Worm (Caenorhabditis elegans) whole organism, dauer: ENCODE measurements around the gene F42G4.7.
"Not testable (repeated sequence)": the region's sequence is repeated elsewhere in the genome, so short reads cannot be mapped to it uniquely, and the experiment has no call there.

ENCODE experiments used
- unc-62 ChIP-seq: sonication (generic microtip); optimal IDR thresholded peaks from 2 replicates; lab custom pipeline; 2017; ENCODE audit warnings: missing biosample characterization, missing genetic modification reagents, missing genetic modification characterization

Gene F42G4.7

DNA sequence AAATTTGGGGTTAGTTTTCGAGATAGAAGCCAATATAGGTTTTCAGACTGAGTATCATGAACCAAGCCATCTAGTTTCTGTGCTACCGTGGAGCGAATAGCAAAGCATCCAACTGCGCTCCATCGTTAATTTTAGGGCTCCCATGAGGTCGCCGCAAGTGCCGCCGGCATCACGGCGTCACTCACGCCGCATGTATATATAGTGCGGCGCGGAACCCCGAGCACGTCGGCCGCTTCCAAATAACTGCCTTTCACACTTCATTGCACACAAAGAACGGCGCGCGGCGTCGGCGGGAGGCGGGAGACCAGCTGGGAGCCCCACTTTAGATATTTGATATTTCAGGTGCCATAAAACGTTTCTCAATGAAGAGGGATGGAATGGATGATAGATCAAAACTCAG, 3.0 kb upstream of the F42G4.7 start:
- TF ChIP-seq unc-62 (GFP tag; lab: Kevin White, UChicago), result no peak

DNA sequence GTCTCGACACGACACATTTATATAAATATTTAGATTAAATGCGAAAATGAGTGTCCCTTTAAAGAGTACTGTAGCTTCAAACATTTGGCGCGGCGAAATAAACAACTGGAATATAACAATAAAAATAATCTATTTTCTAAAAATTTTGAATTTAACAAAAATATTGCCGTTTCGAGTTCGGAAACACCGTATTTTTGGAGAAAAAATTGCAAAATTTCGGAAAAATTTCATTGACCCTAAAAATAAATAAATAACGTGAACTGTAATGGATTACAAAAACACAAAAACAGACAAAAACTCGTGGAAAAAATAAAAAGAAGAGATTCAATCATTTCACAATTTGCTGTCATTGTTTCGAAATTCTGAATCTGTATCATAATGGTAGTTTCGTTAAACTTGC, 519 bp upstream of the F42G4.7 start, which contains the start of gene F42G4.2:
Gene F42G4.2 (plus strand): TSS at position 301 of the 400 bp plus-strand sequence.
- not testable (repeated sequence) for TF ChIP-seq unc-62 (GFP tag; lab: Kevin White, UChicago)

DNA sequence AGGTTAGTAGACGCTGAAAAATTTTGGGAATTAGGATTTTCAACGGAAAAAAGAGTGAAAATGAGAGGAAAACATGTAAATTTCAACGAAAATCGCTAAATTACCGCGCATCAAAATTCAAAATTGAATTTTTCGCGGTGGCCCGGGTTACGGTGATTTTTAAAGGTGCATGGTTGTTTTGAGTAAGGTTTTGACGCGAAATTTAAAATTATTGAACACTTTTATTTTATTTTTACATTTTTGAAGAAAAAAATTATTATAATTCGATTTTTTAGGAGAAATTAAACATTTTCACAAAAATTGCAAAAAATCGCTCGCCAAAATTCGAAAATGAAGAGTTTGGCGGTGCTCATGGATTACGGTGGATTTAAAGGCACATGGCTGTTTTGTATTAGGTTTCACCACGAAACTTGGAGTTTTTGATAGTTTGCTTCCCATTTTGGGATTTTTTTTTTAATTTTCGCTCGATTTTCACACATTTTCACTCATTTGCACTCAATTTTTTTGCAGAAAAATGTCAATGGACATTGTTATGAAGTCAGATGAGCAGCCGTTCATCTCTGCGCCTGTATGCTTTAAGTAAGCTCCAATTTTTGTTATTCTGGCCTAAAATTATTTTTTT, 3.5 kb downstream of the F42G4.7 start, which contains the start of gene puf-6:
Gene puf-6 (minus strand): TSS at position 13 of the 622 bp plus-strand sequence.
- TF ChIP-seq unc-62 (GFP tag; lab: Kevin White, UChicago), result not testable (repeated sequence)

DNA sequence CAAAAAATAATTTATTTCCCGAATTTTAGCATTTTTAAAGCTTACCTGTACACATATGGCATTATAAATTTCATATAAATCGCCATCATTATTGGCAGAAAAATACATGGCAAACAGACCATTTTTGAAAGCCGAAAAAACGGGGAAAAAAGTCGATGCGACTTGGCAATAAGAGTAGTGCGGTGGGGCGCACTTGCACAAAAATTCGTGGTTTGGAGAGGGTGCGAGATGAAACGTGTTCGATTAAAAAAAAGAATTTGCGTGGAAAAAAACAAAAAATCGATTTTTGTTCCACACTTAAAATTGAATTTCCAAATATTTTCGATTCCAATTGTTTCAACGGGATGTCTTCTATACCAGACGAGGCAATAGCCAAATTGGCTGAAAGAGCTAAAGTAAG, 10.4 kb downstream of the F42G4.7 start, which contains the start of gene F18A11.3:
Gene F18A11.3 (minus strand): TSS at position 125 of the 400 bp plus-strand sequence.
- no peak for TF ChIP-seq unc-62 (GFP tag; lab: Kevin White, UChicago)

DNA sequence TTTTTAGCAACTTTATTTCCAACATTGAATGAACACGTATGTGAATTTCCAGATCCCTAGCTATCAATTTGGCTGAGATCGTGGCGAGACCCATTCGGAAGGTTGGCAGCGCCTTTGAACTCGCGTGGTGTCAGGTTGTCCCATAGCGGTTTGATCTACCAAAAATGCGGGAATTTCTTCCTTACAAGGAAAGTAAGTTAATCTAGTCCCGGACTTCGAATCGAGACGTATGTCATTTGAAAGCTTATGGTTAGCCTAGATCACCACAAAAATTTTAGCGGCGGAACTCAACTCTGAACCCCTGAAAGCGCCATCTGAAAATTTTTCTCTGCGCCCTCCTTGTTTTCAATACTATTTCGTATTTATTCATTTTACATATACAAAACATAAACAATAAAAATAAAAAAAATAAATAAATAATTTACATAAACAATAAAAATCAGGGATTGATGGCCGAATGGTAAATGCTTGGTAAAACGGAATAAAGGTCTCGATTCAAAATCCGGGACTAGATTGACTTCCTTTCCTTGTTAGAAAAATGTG, 15.4 kb downstream of the F42G4.7 start, which contains the start of gene F18A11.2:
Gene F18A11.2 (plus strand): TSS at position 51 of the 543 bp plus-strand sequence.
- not testable (repeated sequence) for TF ChIP-seq unc-62 (GFP tag; lab: Kevin White, UChicago)

DNA sequence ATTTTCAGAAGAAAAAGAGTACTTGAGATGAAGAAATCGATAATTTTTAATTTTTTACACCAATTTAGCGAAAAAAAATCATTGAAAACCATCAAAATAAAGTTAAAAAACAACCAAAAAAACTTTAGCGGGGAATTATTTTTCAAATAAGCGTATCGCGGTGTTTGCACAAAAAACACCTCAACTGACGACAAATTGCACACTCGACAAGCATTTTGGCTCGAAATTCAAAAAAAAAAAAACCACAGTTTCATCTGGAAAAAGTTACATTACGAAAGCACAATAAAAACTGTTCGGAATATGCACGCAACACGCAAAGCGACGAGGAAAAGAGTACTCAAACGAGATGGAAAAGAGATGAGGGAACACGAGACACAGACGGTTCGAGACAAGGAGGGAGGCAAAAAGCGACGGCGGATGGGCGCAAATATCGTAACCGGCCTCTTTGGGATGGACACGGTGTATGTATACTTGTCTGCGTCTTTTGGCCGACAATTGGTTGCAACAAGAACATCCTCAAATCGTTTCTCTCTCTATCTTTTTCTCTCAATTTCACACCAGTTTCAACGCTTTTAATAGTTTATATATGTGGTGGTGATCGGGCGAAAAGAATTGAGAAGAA, 16.4 kb downstream of the F42G4.7 start:
- TF ChIP-seq unc-62 (GFP tag; lab: Kevin White, UChicago), result no peak

DNA sequence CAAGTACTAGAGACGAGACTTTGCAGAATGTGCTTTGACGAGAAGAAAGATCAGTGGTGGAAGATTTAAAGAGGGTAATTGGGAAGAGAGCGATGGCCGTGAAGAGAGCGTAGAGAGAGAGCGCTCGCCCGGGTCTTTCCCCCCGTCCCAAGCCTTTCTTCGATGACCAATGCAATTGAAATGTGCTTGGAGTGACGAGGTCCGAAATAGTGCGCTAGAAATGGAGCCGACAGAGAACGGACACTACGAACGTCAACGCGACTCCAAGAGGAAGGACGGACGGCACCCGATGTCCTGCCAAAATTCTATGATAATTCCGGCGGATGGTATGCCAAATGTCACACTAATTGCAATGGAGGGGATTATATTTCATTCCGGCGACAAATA, 17.0 kb downstream of the F42G4.7 start:
- TF ChIP-seq unc-62 (GFP tag; lab: Kevin White, UChicago), result no peak

DNA sequence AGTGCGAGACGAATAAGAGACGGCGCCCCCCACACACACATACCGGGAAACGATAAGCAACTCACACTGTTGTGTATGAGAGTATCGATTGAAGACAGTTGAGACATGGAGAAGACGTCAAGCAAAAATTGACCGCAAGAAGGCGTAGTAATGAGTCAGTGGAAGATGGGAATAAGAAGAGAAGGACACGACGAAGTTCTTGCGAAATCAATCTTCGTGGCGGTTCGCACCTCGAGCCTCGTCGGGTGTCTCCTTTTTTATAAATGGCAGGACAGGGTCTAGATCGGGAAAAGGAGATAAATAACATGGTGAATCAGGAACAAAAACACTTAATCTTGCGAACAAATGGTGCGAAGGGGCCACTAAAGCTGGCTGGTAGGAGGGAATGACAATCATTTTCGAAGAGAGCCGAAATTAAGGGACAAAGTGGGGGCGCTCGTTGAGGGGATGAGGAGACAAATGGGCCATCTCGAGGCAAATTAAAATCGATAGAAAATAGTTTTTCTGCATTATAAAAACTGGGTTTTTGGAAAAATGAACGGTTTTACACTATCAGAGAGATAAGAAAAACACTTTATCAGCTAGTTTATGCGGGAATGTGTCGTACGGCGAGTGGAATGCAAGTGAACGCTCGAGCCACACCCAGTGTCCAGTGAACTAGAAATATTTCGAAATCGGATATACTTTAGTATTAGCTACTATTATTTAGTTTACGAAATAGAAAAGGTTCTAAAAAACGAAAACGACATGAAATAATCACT, 17.6 kb downstream of the F42G4.7 start:
- no peak for TF ChIP-seq unc-62 (GFP tag; lab: Kevin White, UChicago)

DNA sequence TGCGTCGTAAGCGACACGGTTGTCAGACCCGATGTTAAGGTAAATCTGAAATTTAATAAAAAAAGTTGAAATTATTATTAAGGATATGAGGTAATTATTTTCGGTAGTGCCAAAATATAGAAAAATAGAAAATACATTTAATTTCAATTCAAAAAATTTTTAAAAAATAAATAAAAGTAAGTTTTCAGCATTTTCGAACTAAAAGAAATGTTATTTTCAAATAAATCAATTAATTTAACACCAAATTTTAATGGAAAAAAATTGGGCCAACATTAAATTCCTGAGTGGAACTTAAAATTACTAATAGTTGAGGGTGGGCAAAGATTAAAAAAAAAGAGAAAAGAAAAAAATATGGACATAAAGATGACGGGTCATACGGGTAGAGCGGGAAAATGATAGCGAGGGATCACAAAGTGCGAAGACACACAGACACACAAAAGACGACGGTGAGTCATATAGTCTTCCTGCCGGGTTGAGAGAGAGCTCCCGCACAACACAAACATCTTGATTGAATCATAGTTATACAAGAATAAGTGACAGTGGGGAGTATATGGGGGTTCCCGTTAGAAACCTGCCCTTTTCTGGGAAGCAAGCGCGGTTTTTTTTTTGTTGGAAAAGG, 21.2 kb downstream of the F42G4.7 start, which contains the start of gene max-2:
Gene max-2 (minus strand): TSS at position 51 of the 619 bp plus-strand sequence.
- no peak for TF ChIP-seq unc-62 (GFP tag; lab: Kevin White, UChicago)

DNA sequence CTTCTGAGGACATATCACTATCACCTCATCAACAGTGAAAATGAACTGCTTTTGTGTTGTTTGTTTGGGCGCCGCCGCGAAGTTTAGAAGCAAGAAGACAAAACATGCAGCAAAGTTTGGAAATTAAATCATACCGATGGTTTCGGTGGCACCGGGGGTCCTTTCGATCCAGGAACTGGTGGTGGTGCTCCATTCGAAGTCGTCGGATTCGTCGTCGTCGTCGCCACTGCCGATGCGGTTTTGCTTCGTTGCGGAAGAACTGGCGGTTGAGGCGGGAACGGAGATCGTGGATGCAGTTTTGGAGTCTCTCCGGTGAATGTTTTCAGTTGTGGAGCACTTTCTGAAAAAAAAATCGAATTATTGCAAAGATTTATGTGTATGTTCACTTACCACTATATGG, 23.6 kb downstream of the F42G4.7 start:
- no peak for TF ChIP-seq unc-62 (GFP tag; lab: Kevin White, UChicago)

DNA sequence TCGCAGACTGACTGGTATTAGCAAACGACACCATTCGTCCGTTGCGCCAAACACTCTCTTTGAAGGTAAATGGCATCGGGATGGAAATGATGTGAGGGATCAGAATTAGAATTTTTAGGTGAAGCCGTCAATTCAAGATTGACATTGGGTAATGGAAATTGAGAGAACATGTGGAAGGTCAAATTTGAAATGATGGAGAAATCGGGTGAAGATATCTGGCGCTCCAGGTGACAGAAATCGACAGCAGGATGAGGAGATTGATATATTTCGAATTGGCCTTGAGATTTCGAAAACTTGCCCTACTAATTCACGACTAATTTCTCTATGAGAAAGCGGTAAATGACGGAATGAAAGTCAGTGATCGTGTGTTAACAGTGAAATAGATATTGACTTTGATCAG, 24.5 kb downstream of the F42G4.7 start:
- TF ChIP-seq unc-62 (GFP tag; lab: Kevin White, UChicago), result no peak

DNA sequence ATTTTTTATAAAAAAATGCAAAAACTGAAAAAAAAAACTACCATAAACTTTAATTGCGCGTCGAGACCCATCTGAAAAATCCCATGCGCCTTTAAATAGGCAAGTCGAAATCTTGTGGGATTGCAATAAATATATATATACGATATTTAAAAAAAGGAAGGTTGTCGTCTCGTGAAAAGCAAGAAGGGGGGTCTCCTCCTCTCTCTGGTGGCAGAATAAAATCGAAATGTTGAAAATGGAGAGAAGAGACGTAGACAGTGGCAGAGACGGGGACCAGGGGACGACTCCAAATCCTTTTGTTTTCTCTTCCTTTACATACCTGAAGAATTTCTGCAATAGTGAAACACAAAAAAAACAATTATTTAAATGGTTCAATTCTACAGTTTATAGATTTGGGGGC, 33.1 kb downstream of the F42G4.7 start, which contains the start of gene F18A11.5:
Gene F18A11.5 (minus strand): TSS at position 321 of the 400 bp plus-strand sequence.
- no peak for TF ChIP-seq unc-62 (GFP tag; lab: Kevin White, UChicago)

DNA sequence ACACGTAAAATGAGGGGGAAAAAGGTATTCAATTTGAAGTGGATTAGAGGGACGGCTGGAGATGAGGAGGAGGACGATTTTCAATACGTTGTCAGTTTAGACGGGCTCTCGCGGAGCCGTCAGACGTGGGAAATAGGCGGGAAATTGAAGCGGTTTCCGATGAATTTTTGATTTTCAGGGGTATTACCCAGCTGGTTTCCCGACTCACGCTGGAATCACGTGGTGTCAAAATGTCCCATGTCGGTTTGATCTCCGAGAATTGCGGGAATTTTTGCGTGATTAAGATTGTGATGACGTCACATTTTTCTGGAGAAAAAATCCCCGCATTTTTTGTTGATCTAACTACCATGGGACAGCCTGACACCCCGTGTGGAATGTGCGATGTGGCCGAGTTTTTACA, 34.4 kb downstream of the F42G4.7 start:
- no peak for TF ChIP-seq unc-62 (GFP tag; lab: Kevin White, UChicago)

DNA sequence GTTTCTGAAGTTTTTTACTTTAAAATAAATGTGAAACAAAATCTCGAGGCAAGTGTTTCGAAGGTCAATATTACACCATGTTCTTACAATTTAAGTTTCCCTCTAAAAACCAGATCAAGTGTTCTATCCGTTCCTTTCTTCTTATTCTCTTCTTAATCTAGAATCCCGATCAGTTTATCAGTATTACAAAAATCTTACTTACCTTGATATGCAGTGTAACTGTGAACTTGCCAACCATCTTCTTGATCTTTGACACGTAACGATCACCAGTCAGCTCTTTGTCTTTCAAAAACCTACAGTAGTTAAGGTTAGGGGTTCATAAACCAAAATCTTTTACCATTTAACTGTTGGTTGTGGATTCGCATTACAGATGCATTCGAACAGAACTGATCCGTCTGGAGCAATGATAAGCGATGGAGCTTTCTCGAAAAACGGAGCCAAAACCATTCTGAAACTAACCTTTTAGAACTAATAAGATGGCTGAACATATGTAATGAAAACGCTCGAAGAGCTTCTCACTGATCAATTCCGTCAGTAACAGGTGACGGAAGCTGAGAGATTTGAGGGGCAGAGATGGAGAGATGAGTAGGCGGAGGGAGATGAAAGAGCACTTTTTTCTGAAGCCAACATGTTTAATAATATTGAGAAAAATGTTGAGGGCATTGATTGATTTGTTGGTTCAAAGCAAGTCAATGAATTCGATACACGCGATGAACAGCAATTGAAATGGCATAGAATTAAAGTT, 39.2 kb downstream of the F42G4.7 start, which contains the start of gene oig-2:
Gene oig-2 (minus strand): TSS at position 448 of the 745 bp plus-strand sequence.
- no peak for TF ChIP-seq unc-62 (GFP tag; lab: Kevin White, UChicago)
